Worm (Caenorhabditis elegans): ENCODE data around the gene srd-65.

- TF ChIP-seq rec-8 (tag; optimal IDR thresholded peaks at IDR 0.05) (no peak), atf-7 (tag; optimal IDR thresholded peaks at IDR 0.05) (no peak), efl-1 (GFP tag; optimal IDR thresholded peaks at IDR 0.05) (no peak), let-607 (tag; optimal IDR thresholded peaks at IDR 0.05) (no peak), attf-5 (GFP tag; optimal IDR thresholded peaks at IDR 0.05) (no peak), aptf-2 (GFP tag; conservative IDR thresholded peaks at IDR 0.05) (no peak), F52B5.7 (tag; optimal IDR thresholded peaks at IDR 0.05) (no peak), lsy-27 (tag; optimal IDR thresholded peaks at IDR 0.05; ENCODE audit: borderline replicate concordance, insufficient read depth) (no peak)
Observed at ce11 chrIII:2245727-2246126, 21.9 kb upstream of the srd-65 start, which contains the start of gene srd-67.
